Worm (Caenorhabditis elegans): ENCODE results near the gene T05C1.3.

DNA sequence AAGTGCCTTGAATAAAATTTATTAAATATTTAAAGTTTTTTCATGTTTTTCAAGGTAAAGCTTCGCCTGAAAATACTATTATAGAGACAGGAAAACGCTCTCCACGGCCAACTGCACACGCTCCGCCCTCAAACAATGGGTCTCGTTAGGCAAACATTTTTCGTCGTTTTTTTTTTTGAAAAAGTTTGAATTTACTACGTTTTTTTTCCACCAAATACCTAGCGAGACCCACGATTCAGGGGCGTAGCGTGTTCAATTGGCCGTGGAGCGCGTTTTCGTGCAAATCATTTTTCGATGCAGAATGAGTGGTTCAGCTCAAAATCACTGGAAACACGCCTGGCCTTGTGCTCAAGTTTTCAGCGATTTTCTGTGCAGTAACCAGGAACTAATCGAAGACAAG lies 21.3 kb downstream of the T05C1.3 start, which contains the start of gene W06B4.2:
- TF ChIP-seq F57C9.4 (tag; optimal IDR thresholded peaks at IDR 0.05) = no peak
- no peak for TF ChIP-seq efl-1 (GFP tag; optimal IDR thresholded peaks at IDR 0.05)
- no peak for TF ChIP-seq lin-54 (GFP tag; optimal IDR thresholded peaks at IDR 0.05)

Measured in whole organism, young adult.